Fruit fly (Drosophila melanogaster) whole organism, embryonic: ENCODE data around the gene mTerf3.

Experiments
- CG11504 ChIP-seq: fragments of 200-800 bp; sonication (Bioruptor generic); optimal IDR thresholded peaks from 3 replicates; lab custom pipeline; 2019; ENCODE audit warnings: missing biosample characterization, mild to moderate bottlenecking, missing genetic modification characterization, moderate library complexity
- CG12219 ChIP-seq: fragments of 200-800 bp; sonication (Bioruptor generic); optimal IDR thresholded peaks from 3 replicates; lab custom pipeline; 2018; ENCODE audit warnings: missing biosample characterization, mild to moderate bottlenecking, missing genetic modification characterization
- CG13296 ChIP-seq: fragments of 200-800 bp; sonication (Bioruptor generic); optimal IDR thresholded peaks from 3 replicates; lab custom pipeline; 2018; ENCODE audit warnings: missing biosample characterization, mild to moderate bottlenecking, missing genetic modification characterization
- CG14014 ChIP-seq: fragments of 200-800 bp; sonication (Bioruptor generic); IDR thresholded peaks from 2 replicates; pipeline ENCODE4 v1.3.6; 2022; ENCODE audit warnings: missing biosample characterization, missing genetic modification characterization
- CG15601 ChIP-seq: fragments of 200-800 bp; sonication (Bioruptor generic); optimal IDR thresholded peaks from 3 replicates; lab custom pipeline; 2019; ENCODE audit warnings: missing biosample characterization, mild to moderate bottlenecking, missing genetic modification characterization, moderate library complexity
- CG15696 ChIP-seq: fragments of 200-800 bp; sonication (Bioruptor generic); optimal IDR thresholded peaks from 2 replicates; lab custom pipeline; 2019; ENCODE audit warnings: missing biosample characterization, mild to moderate bottlenecking, missing genetic modification characterization, moderate library complexity
- CG1647 ChIP-seq: fragments of 200-800 bp; sonication (Bioruptor generic); optimal IDR thresholded peaks from 3 replicates; lab custom pipeline; 2016; ENCODE audit warnings: missing biosample characterization, missing genetic modification characterization
- CG17385 ChIP-seq: fragments of 200-800 bp; sonication (Bioruptor generic); optimal IDR thresholded peaks from 3 replicates; lab custom pipeline; 2018; ENCODE audit warnings: missing biosample characterization, mild to moderate bottlenecking, missing genetic modification characterization
- CG2202 ChIP-seq: fragments of 200-800 bp; sonication (Bioruptor generic); optimal IDR thresholded peaks from 2 replicates; lab custom pipeline; 2018; ENCODE audit warnings: missing biosample characterization, mild to moderate bottlenecking, missing genetic modification characterization
- CG34422 ChIP-seq: fragments of 200-800 bp; sonication (Bioruptor generic); IDR thresholded peaks from 3 replicates; pipeline ENCODE4 v1.3.6; 2022; ENCODE audit warnings: missing biosample characterization, missing genetic modification characterization
- CG3726 ChIP-seq: fragments of 200-800 bp; sonication (Bioruptor generic); IDR thresholded peaks from 3 replicates; pipeline ENCODE4, ENCODE4 v1.3.6; 2022; ENCODE audit warnings: missing biosample characterization, missing genetic modification characterization
- CG4820 ChIP-seq: fragments of 200-800 bp; sonication (Bioruptor generic); optimal IDR thresholded peaks from 3 replicates; lab custom pipeline; 2016; ENCODE audit warnings: missing biosample characterization, missing genetic modification characterization
- CG6175 ChIP-seq: fragments of 200-800 bp; sonication (Bioruptor generic); IDR thresholded peaks from 3 replicates; pipeline ENCODE4 v1.3.6; 2022; ENCODE audit warnings: missing biosample characterization, missing genetic modification characterization
- CG7745 ChIP-seq: fragments of 200-800 bp; sonication (Bioruptor generic); optimal IDR thresholded peaks from 2 replicates; lab custom pipeline; 2018; ENCODE audit warnings: missing biosample characterization, mild to moderate bottlenecking, missing genetic modification characterization, moderate library complexity
- CG7928 ChIP-seq: fragments of 200-800 bp; sonication (Bioruptor generic); optimal IDR thresholded peaks from 2 replicates; lab custom pipeline; 2017; ENCODE audit warnings: missing biosample characterization, mild to moderate bottlenecking, missing genetic modification characterization
- CG9797 ChIP-seq: fragments of 200-800 bp; sonication (Bioruptor generic); optimal IDR thresholded peaks from 3 replicates; lab custom pipeline; 2018; ENCODE audit warnings: missing biosample characterization, mild to moderate bottlenecking, missing genetic modification characterization
- Dll ChIP-seq: fragments of 200-800 bp; sonication (Bioruptor generic); IDR thresholded peaks from 4 replicates; pipeline ENCODE4 v1.3.6; 2022; ENCODE audit warnings: missing biosample characterization, missing genetic modification characterization; ENCODE audit not compliant: partially characterized antibody
- Dp ChIP-seq: fragments of 200-800 bp; sonication (Bioruptor generic); optimal IDR thresholded peaks from 2 replicates; lab custom pipeline; 2018; ENCODE audit warnings: missing biosample characterization, mild to moderate bottlenecking, missing genetic modification characterization, moderate library complexity
- Fer2 ChIP-seq: fragments of 200-800 bp; sonication (Bioruptor generic); optimal IDR thresholded peaks from 2 replicates; lab custom pipeline; 2018; ENCODE audit warnings: missing biosample characterization, mild to moderate bottlenecking, missing genetic modification characterization, moderate library complexity
- Lpt ChIP-seq: fragments of >200 bp; optimal IDR thresholded peaks from 2 replicates; lab custom pipeline; 2018; ENCODE audit warnings: missing biosample characterization, missing genetic modification characterization
- Neu2 ChIP-seq: fragments of 200-800 bp; sonication (Bioruptor generic); optimal IDR thresholded peaks from 3 replicates; lab custom pipeline; 2016; ENCODE audit warnings: missing biosample characterization, missing genetic modification characterization, borderline replicate concordance
- Pdp1 ChIP-seq, 2 experiments: fragments of 200-800 bp; sonication (Bioruptor generic); optimal IDR thresholded peaks; 3 replicates each; lab custom pipeline; 2016; ENCODE audit warnings: missing biosample characterization in 2 of 2, missing genetic modification characterization in 2 of 2, mild to moderate bottlenecking in 1 of 2, moderate library complexity in 1 of 2
- Side ChIP-seq: fragments of 200-800 bp; sonication (Bioruptor generic); optimal IDR thresholded peaks from 2 replicates; lab custom pipeline; 2016; ENCODE audit warnings: missing biosample characterization, missing genetic modification characterization
- Six4 ChIP-seq: fragments of 200-800 bp; sonication (Bioruptor generic); optimal IDR thresholded peaks from 2 replicates; lab custom pipeline; 2016; ENCODE audit warnings: missing biosample characterization, missing genetic modification characterization
- Sox102F ChIP-seq: fragments of 200-800 bp; sonication (Bioruptor generic); optimal IDR thresholded peaks from 2 replicates; lab custom pipeline; 2018; ENCODE audit warnings: missing biosample characterization, mild to moderate bottlenecking, missing genetic modification characterization, moderate library complexity
- TFAM ChIP-seq: fragments of 200-800 bp; sonication (Bioruptor generic); optimal IDR thresholded peaks from 2 replicates; lab custom pipeline; 2017; ENCODE audit warnings: missing biosample characterization, missing genetic modification characterization, inconsistent platforms
- Trl ChIP-seq, 3 experiments: fragments of >200 bp in 2 of 3; fragments of 200-800 bp in 1 of 3; sonication (Bioruptor generic) in 1 of 3; optimal IDR thresholded peaks; 2 replicates in 1 of 3; 3 replicates in 2 of 3; lab custom pipeline; 2016 to 2017; ENCODE audit warnings: missing biosample characterization in 1 of 3, missing genetic modification characterization in 1 of 3
- Usf ChIP-seq: fragments of 200-800 bp; sonication (Bioruptor generic); optimal IDR thresholded peaks from 2 replicates; lab custom pipeline; 2017; ENCODE audit warnings: missing genotype, missing biosample characterization, missing genetic modification characterization
- croc ChIP-seq: fragments of 200-800 bp; sonication (Bioruptor generic); conservative IDR thresholded peaks from 3 replicates; pipeline ENCODE4 v1.3.6; 2022; ENCODE audit warnings: missing biosample characterization, missing genetic modification characterization
- dmrt11E ChIP-seq: fragments of 200-800 bp; sonication (Bioruptor generic); optimal IDR thresholded peaks from 3 replicates; lab custom pipeline; 2018; ENCODE audit warnings: missing biosample characterization, mild to moderate bottlenecking, missing genetic modification characterization, moderate library complexity
- en ChIP-seq: fragments of 200-800 bp; sonication (Bioruptor generic); optimal IDR thresholded peaks from 2 replicates; lab custom pipeline; 2016; ENCODE audit warnings: missing biosample characterization, missing genetic modification characterization
- esg ChIP-seq: fragments of 200-800 bp; sonication (Bioruptor generic); conservative IDR thresholded peaks from 2 replicates; pipeline ENCODE4 v1.3.6; 2022; ENCODE audit warnings: missing biosample characterization, missing genetic modification characterization
- eve ChIP-seq, 2 experiments: fragments of >200 bp; optimal IDR thresholded peaks; 2 replicates each; lab custom pipeline; 2017; ENCODE audit warnings: missing biosample characterization in 2 of 2, missing genetic modification characterization in 2 of 2
- fd3F ChIP-seq: fragments of 200-800 bp; sonication (Bioruptor generic); optimal IDR thresholded peaks from 2 replicates; lab custom pipeline; 2018; ENCODE audit warnings: missing biosample characterization, mild to moderate bottlenecking, missing genetic modification characterization, moderate library complexity
- fru ChIP-seq: fragments of >200 bp; optimal IDR thresholded peaks from 2 replicates; lab custom pipeline; 2017
- gsb ChIP-seq: fragments of 200-800 bp; sonication (Bioruptor generic); IDR thresholded peaks from 2 replicates; pipeline ENCODE4 v1.3.6; 2022; ENCODE audit warnings: missing biosample characterization, missing genetic modification characterization
- hb ChIP-seq: fragments of 200-800 bp; sonication (Bioruptor generic); IDR thresholded peaks from 3 replicates; pipeline ENCODE4 v1.3.6; 2022; ENCODE audit warnings: missing biosample characterization, missing genetic modification characterization; ENCODE audit not compliant: partially characterized antibody
- hbn ChIP-seq: fragments of 200-800 bp; sonication (Bioruptor generic); IDR thresholded peaks from 2 replicates; pipeline ENCODE4 v1.3.6; 2022; ENCODE audit warnings: missing biosample characterization, missing genetic modification characterization; ENCODE audit not compliant: partially characterized antibody
- ind ChIP-seq: fragments of 200-800 bp; sonication (Bioruptor generic); optimal IDR thresholded peaks from 3 replicates; lab custom pipeline; 2016; ENCODE audit warnings: missing biosample characterization, missing genetic modification characterization
- onecut ChIP-seq: fragments of 200-800 bp; sonication (Bioruptor generic); IDR thresholded peaks from 2 replicates; pipeline ENCODE4 v1.3.6; 2022; ENCODE audit warnings: missing biosample characterization, missing genetic modification characterization
- otp ChIP-seq: fragments of 200-800 bp; sonication (Bioruptor generic); IDR thresholded peaks from 3 replicates; pipeline ENCODE4, ENCODE4 v1.3.6; 2022; ENCODE audit warnings: missing biosample characterization, missing genetic modification characterization
- phol ChIP-seq: fragments of 200-800 bp; sonication (Bioruptor generic); optimal IDR thresholded peaks from 3 replicates; lab custom pipeline; 2018; ENCODE audit warnings: missing biosample characterization, mild to moderate bottlenecking, missing genetic modification characterization, moderate library complexity
- sim ChIP-seq: fragments of 200-800 bp; sonication (Bioruptor generic); IDR thresholded peaks from 2 replicates; pipeline ENCODE4 v1.3.6; 2022; ENCODE audit warnings: missing biosample characterization, missing genetic modification characterization
- slou ChIP-seq: fragments of 200-800 bp; sonication (Bioruptor generic); optimal IDR thresholded peaks from 3 replicates; lab custom pipeline; 2016; ENCODE audit warnings: missing biosample characterization, missing genetic modification characterization
- tap ChIP-seq: fragments of 200-800 bp; optimal IDR thresholded peaks from 3 replicates; lab custom pipeline; 2019; ENCODE audit warnings: missing biosample characterization, mild to moderate bottlenecking, missing genetic modification characterization, moderate library complexity
- tna ChIP-seq: fragments of 200-800 bp; sonication (Bioruptor generic); IDR thresholded peaks from 2 replicates; pipeline ENCODE4 v1.3.6; 2022; ENCODE audit warnings: missing biosample characterization, missing genetic modification characterization; ENCODE audit not compliant: partially characterized antibody
- ttk ChIP-seq: fragments of 200-800 bp; sonication (Bioruptor generic); IDR thresholded peaks from 2 replicates; pipeline ENCODE4 v2.1.2; 2022; ENCODE audit warnings: missing biosample characterization, missing genetic modification characterization
- zfh2 ChIP-seq: fragments of 200-800 bp; sonication (Bioruptor generic); optimal IDR thresholded peaks from 2 replicates; lab custom pipeline; 2016; ENCODE audit warnings: missing biosample characterization, missing genetic modification characterization

mTerf3 gene

DNA sequence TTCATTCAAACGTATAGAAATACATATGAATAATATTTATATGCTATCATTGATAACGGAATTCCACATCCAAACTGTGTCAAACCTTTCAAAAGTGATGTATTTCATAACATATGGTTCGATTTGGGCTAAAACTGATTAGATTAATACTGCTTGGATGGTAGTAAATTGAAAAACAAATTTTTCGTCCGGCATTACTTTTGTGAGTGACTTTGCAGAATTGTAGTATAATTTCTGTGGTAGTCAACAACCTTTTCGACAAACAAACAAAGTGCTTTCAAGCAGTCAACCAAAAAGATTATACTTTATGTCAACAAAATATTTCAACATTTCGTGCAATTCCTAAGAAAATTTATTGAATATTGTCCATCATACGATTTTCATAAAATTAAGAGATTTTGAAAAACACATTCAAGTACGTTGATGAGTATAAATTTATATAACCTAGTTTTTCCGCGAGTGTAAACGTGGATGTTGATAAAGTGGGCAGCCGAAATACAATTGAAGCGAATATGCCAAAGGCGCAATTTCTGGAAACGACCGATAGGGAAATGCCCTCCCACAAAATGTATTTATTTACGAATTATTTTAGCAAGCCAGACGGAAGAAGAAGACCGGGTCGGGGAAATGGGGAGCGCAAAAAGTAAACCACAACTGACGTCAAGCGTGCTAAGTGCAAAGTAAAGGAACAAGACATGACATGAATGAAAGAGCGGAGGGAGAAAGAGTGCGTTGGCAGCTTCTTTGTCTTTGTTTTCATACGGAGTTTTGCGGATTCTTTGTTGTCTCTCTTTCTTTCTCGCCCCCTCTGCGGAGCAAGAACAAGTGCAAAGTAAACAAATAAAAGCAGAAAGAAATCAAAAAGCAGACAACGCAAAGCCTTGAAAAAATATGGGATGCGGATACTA lies 2.4 kb downstream of the mTerf3 start (continued):
- TF ChIP-seq Six4 (GFP tag; lab: Kevin White, UChicago), result peak; percentile 25
- peak; percentile 22; the same call in 1 of the 2 replicates for TF ChIP-seq esg (GFP tag; lab: Robert Waterston, UW)
- TF ChIP-seq CG34422 (GFP tag; lab: Robert Waterston, UW), result peak; percentile 50; the same call in 1 of the 3 replicates
- TF ChIP-seq CG4820 (GFP tag; lab: Kevin White, UChicago), result no peak
- peak in 1 of 2 experiments; percentile 62 for TF ChIP-seq Pdp1 (GFP tag; optimal IDR thresholded peaks at IDR 0.05; lab: Kevin White, UChicago)
- TF ChIP-seq otp, result no peak
- peak; percentile 41 for TF ChIP-seq Sox102F (GFP tag; lab: Kevin White, UChicago)
- TF ChIP-seq CG17385, result peak; percentile 61
- no peak for TF ChIP-seq CG9797 (GFP tag; lab: Kevin White, UChicago)
- no peak for TF ChIP-seq Dll (GFP tag; lab: Robert Waterston, UW)
- no peak for TF ChIP-seq CG2202
- TF ChIP-seq CG15696 (tag; lab: Kevin White, UChicago), result no peak
- no peak for TF ChIP-seq CG7745 (tag; lab: Kevin White, UChicago)
- TF ChIP-seq slou (GFP tag; lab: Kevin White, UChicago), result no peak
- TF ChIP-seq croc (GFP tag; lab: Robert Waterston, UW), result no peak
- TF ChIP-seq phol, result peak; percentile 31
- no peak for TF ChIP-seq Lpt (GFP tag; lab: Kevin White, UChicago)
- no peak for TF ChIP-seq en
- TF ChIP-seq CG7928, result peak; percentile 14
- TF ChIP-seq onecut (GFP tag; lab: Robert Waterston, UW), result no peak
- TF ChIP-seq gsb, result no peak
- 0 out of 2 replicates have a peak, but pooled peaks have one; percentile 49 for TF ChIP-seq CG14014
- TF ChIP-seq hb, result no peak
- no peak for TF ChIP-seq CG1647 (GFP tag; lab: Kevin White, UChicago)
- peak in 1 of 2 experiments; percentile 54 for TF ChIP-seq eve (GFP tag; optimal IDR thresholded peaks at IDR 0.05; lab: Kevin White, UChicago)
- no peak for TF ChIP-seq Neu2 (GFP tag; lab: Kevin White, UChicago)
- TF ChIP-seq zfh2 (GFP tag; lab: Kevin White, UChicago), result peak; percentile 5
- TF ChIP-seq sim, result no peak
- TF ChIP-seq Dp (GFP tag; lab: Kevin White, UChicago), result no peak
- no peak for TF ChIP-seq hbn (GFP tag; lab: Robert Waterston, UW)
- TF ChIP-seq Trl (optimal IDR thresholded peaks at IDR 0.05; lab: Kevin White, UChicago), result peak in 1 of 2 experiments; percentile 43
- no peak for TF ChIP-seq Trl (GFP tag; optimal IDR thresholded peaks at IDR 0.05; lab: Kevin White, UChicago)
- TF ChIP-seq dmrt11E (tag; lab: Kevin White, UChicago), result peak; percentile 5
- no peak for TF ChIP-seq Fer2 (tag; lab: Kevin White, UChicago)
- no peak for TF ChIP-seq CG15601 (tag; lab: Kevin White, UChicago)
- no peak for TF ChIP-seq fru (lab: Kevin White, UChicago)
- TF ChIP-seq tap (tag; lab: Kevin White, UChicago), result no peak
- no peak for TF ChIP-seq Usf (GFP tag; lab: Kevin White, UChicago)
- peak; percentile 17 for TF ChIP-seq CG12219 (GFP tag; lab: Kevin White, UChicago)
- no peak for TF ChIP-seq CG6175
- TF ChIP-seq TFAM, result no peak
- no peak for TF ChIP-seq tna (GFP tag; lab: Robert Waterston, UW)
- no peak for TF ChIP-seq ttk (GFP tag; lab: Robert Waterston, UW)
- no peak for TF ChIP-seq CG13296
- peak; percentile 52 for TF ChIP-seq CG11504 (tag; lab: Kevin White, UChicago)
- TF ChIP-seq CG3726 (GFP tag; lab: Robert Waterston, UW), result no peak
- no peak for TF ChIP-seq fd3F (GFP tag; lab: Kevin White, UChicago)
- TF ChIP-seq ind, result peak; percentile 8
- peak; percentile 17 for TF ChIP-seq Side (GFP tag; lab: Kevin White, UChicago)
